Worm (Caenorhabditis elegans) whole organism, young adult: ENCODE measurements around the gene F01F1.11.
A peak's percentile ranks its signal among the peaks of the same experiment; 100 is the strongest.

ENCODE experiments used
- B0261.1 ChIP-seq: sonication (generic microtip); optimal IDR thresholded peaks from 2 replicates; lab custom pipeline; 2016; ENCODE audit warnings: mild to moderate bottlenecking, missing genetic modification characterization, moderate library complexity, missing compliant biosample characterization
- C06A6.2 ChIP-seq: fragments of 200-800 bp; sonication (Bioruptor generic); conservative IDR thresholded peaks from 2 replicates; pipeline ENCODE4 v1.3.6; 2022; ENCODE audit warnings: missing genetic modification characterization, missing compliant biosample characterization
- F23B12.7 ChIP-seq: sonication (generic microtip); optimal IDR thresholded peaks from 2 replicates; lab custom pipeline; 2017; ENCODE audit warnings: missing genetic modification characterization, mild to moderate bottlenecking, missing compliant biosample characterization, antibody characterized with exemption, moderate library complexity; ENCODE audit not compliant: insufficient read depth
- F57A8.1 ChIP-seq: fragments of 200-800 bp; sonication (Bioruptor generic); optimal IDR thresholded peaks from 2 replicates; lab custom pipeline; 2018; ENCODE audit warnings: mild to moderate bottlenecking, missing genetic modification characterization, moderate library complexity, missing compliant biosample characterization
- F57C9.4 ChIP-seq: sonication (generic microtip); optimal IDR thresholded peaks from 2 replicates; lab custom pipeline; 2017; ENCODE audit warnings: mild to moderate bottlenecking, missing genetic modification characterization, missing compliant biosample characterization
- K11D2.4 ChIP-seq: fragments of 200-800 bp; sonication (Bioruptor generic); IDR thresholded peaks from 2 replicates; pipeline ENCODE4 v1.3.6; 2022; ENCODE audit warnings: missing genetic modification reagents, missing genetic modification characterization, missing compliant biosample characterization
- Y56A3A.18 ChIP-seq: fragments of 200-800 bp; sonication (Bioruptor generic); IDR thresholded peaks from 2 replicates; pipeline ENCODE4 v1.3.6; 2022; ENCODE audit warnings: missing genetic modification reagents, missing genetic modification characterization, missing compliant biosample characterization
- Y79H2A.3 ChIP-seq: fragments of 200-800 bp; sonication (Bioruptor generic); conservative IDR thresholded peaks from 2 replicates; pipeline ENCODE4 v1.3.6; 2022; ENCODE audit warnings: missing genetic modification reagents, missing genetic modification characterization, missing compliant biosample characterization
- ZK185.1 ChIP-seq: sonication (generic microtip); optimal IDR thresholded peaks from 2 replicates; lab custom pipeline; 2016; ENCODE audit warnings: mild to moderate bottlenecking, missing genetic modification characterization, missing compliant biosample characterization; ENCODE audit not compliant: poor library complexity, severe bottlenecking
- ama-1 ChIP-seq, 3 experiments: fragments of 150-350 bp in 1 of 3; sonication (generic microtip) in 2 of 3; optimal IDR thresholded peaks; 2 replicates each; lab custom pipeline; 2014 to 2018; ENCODE audit warnings: missing biosample characterization in 2 of 3, missing genetic modification characterization in 2 of 3, missing genetic modification reagents in 2 of 3
- aptf-3 ChIP-seq: fragments of 200-800 bp; sonication (Bioruptor generic); IDR thresholded peaks from 2 replicates; pipeline ENCODE4 v1.3.6; 2022; ENCODE audit warnings: missing genetic modification characterization, missing compliant biosample characterization
- atf-7 ChIP-seq: sonication (generic microtip); optimal IDR thresholded peaks from 2 replicates; lab custom pipeline; 2017; ENCODE audit warnings: mild to moderate bottlenecking, missing genetic modification characterization, missing compliant biosample characterization
- bed-2 ChIP-seq: fragments of 200-800 bp; sonication (Bioruptor generic); IDR thresholded peaks from 2 replicates; pipeline ENCODE4 v1.3.6; 2022; ENCODE audit warnings: missing genetic modification reagents, missing genetic modification characterization, missing compliant biosample characterization
- cebp-1 ChIP-seq, 2 experiments: fragments of 200-800 bp in 1 of 2; sonication (Bioruptor generic) in 1 of 2; sonication (generic microtip) in 1 of 2; IDR thresholded peaks in 1 of 2; optimal IDR thresholded peaks in 1 of 2; 2 replicates each; pipeline versions ENCODE4 v1.3.6 to Lab custom; 2017 to 2022; ENCODE audit warnings: missing compliant biosample characterization in 2 of 2, missing genetic modification characterization in 2 of 2, mild to moderate bottlenecking in 1 of 2, missing genetic modification reagents in 1 of 2, moderate library complexity in 1 of 2
- ceh-100 ChIP-seq: fragments of 200-800 bp; sonication (Bioruptor generic); IDR thresholded peaks from 2 replicates; pipeline ENCODE4 v1.3.6; 2022; ENCODE audit warnings: missing genetic modification reagents, missing genetic modification characterization, missing compliant biosample characterization
- chd-7 ChIP-seq: sonication (generic microtip); optimal IDR thresholded peaks from 2 replicates; lab custom pipeline; 2016; ENCODE audit warnings: mild to moderate bottlenecking, missing genetic modification characterization, moderate library complexity, missing compliant biosample characterization
- die-1 ChIP-seq: sonication (generic microtip); optimal IDR thresholded peaks from 2 replicates; lab custom pipeline; 2016; ENCODE audit warnings: missing genotype, mild to moderate bottlenecking, missing genetic modification characterization, missing compliant biosample characterization
- dox-1 ChIP-seq: fragments of 200-800 bp; sonication (Bioruptor generic); IDR thresholded peaks from 2 replicates; pipeline ENCODE4 v1.3.6; 2022; ENCODE audit warnings: missing genetic modification reagents, missing genetic modification characterization, missing compliant biosample characterization
- egrh-3 ChIP-seq: fragments of 200-800 bp; sonication (Bioruptor generic); IDR thresholded peaks from 2 replicates; pipeline ENCODE4 v1.3.6; 2022; ENCODE audit warnings: missing genetic modification reagents, missing genetic modification characterization, missing compliant biosample characterization
- gei-17 ChIP-seq: fragments of 200-800 bp; sonication (Bioruptor generic); optimal IDR thresholded peaks from 2 replicates; lab custom pipeline; 2018; ENCODE audit warnings: mild to moderate bottlenecking, missing genetic modification characterization, missing compliant biosample characterization
- hlh-26 ChIP-seq: fragments of 200-800 bp; sonication (Bioruptor generic); conservative IDR thresholded peaks from 2 replicates; pipeline ENCODE4 v1.3.6; 2022; ENCODE audit warnings: missing genetic modification reagents, missing genetic modification characterization, missing compliant biosample characterization
- hmg-1.2 ChIP-seq: fragments of 200-800 bp; sonication (Bioruptor generic); IDR thresholded peaks from 2 replicates; pipeline ENCODE4 v1.3.6; 2022; ENCODE audit warnings: missing genetic modification reagents, missing genetic modification characterization, missing compliant biosample characterization
- hsf-1 ChIP-seq: fragments of 200-800 bp; sonication (Bioruptor generic); IDR thresholded peaks from 2 replicates; pipeline ENCODE4 v1.3.6; 2022; ENCODE audit warnings: missing genetic modification reagents, missing genetic modification characterization, missing compliant biosample characterization
- let-526 ChIP-seq: fragments of 200-800 bp; sonication (Bioruptor generic); IDR thresholded peaks from 2 replicates; pipeline ENCODE4 v1.3.6; 2022; ENCODE audit warnings: missing genetic modification reagents, missing genetic modification characterization, missing compliant biosample characterization
- lin-40 ChIP-seq: sonication (generic microtip); optimal IDR thresholded peaks from 2 replicates; lab custom pipeline; 2016; ENCODE audit warnings: missing genetic modification characterization, mild to moderate bottlenecking, missing compliant biosample characterization, missing genotype, missing genetic modification reagents
- madf-6 ChIP-seq: fragments of 200-800 bp; sonication (Bioruptor generic); IDR thresholded peaks from 2 replicates; pipeline ENCODE4 v1.3.6; 2022; ENCODE audit warnings: missing genetic modification reagents, missing genetic modification characterization, missing compliant biosample characterization
- mcd-1 ChIP-seq: fragments of 200-800 bp; sonication (Bioruptor generic); IDR thresholded peaks from 2 replicates; pipeline ENCODE4 v1.3.6; 2022; ENCODE audit warnings: missing genetic modification reagents, missing genetic modification characterization, missing compliant biosample characterization
- mel-28 ChIP-seq: sonication (generic microtip); optimal IDR thresholded peaks from 2 replicates; lab custom pipeline; 2016; ENCODE audit warnings: borderline replicate concordance, mild to moderate bottlenecking, missing genetic modification characterization, missing compliant biosample characterization
- nfya-2 ChIP-seq: fragments of 200-800 bp; sonication (Bioruptor generic); IDR thresholded peaks from 2 replicates; pipeline ENCODE4 v1.3.6; 2022; ENCODE audit warnings: missing genetic modification reagents, missing genetic modification characterization, missing compliant biosample characterization
- nfyb-1 ChIP-seq: fragments of 200-800 bp; sonication (Bioruptor generic); IDR thresholded peaks from 2 replicates; pipeline ENCODE4 v1.3.6; 2022; ENCODE audit warnings: missing genetic modification reagents, missing genetic modification characterization, missing compliant biosample characterization
- nhr-80 ChIP-seq: sonication (generic microtip); optimal IDR thresholded peaks from 2 replicates; lab custom pipeline; 2016; ENCODE audit warnings: missing genetic modification characterization, missing compliant biosample characterization
- pha-4 ChIP-seq: fragments of 150-350 bp; sonication (generic microtip); optimal IDR thresholded peaks from 2 replicates; lab custom pipeline; 2014; ENCODE audit warnings: missing biosample characterization, missing genetic modification reagents, missing genetic modification characterization
- rcor-1 ChIP-seq: fragments of 200-800 bp; sonication (Bioruptor generic); IDR thresholded peaks from 2 replicates; pipeline ENCODE4 v1.3.6; 2022; ENCODE audit warnings: missing genetic modification reagents, missing genetic modification characterization, missing compliant biosample characterization
- repo-1 ChIP-seq: sonication (generic microtip); optimal IDR thresholded peaks from 2 replicates; lab custom pipeline; 2017; ENCODE audit warnings: mild to moderate bottlenecking, missing genetic modification characterization, missing compliant biosample characterization
- somi-1 ChIP-seq: fragments of 200-800 bp; sonication (Bioruptor generic); optimal IDR thresholded peaks from 2 replicates; lab custom pipeline; 2018; ENCODE audit warnings: mild to moderate bottlenecking, missing genetic modification characterization, missing compliant biosample characterization
- tbx-9 ChIP-seq: sonication (generic microtip); optimal IDR thresholded peaks from 2 replicates; lab custom pipeline; 2016; ENCODE audit warnings: borderline replicate concordance, missing genetic modification characterization, inconsistent platforms, missing compliant biosample characterization
- tlf-1 ChIP-seq: fragments of 200-800 bp; sonication (Bioruptor generic); optimal IDR thresholded peaks from 2 replicates; lab custom pipeline; 2018; ENCODE audit warnings: mild to moderate bottlenecking, missing genetic modification characterization, missing compliant biosample characterization
- unc-130 ChIP-seq: sonication (generic microtip); optimal IDR thresholded peaks from 2 replicates; lab custom pipeline; 2016; ENCODE audit warnings: missing genetic modification reagents, missing genetic modification characterization, missing compliant biosample characterization
- unc-62 ChIP-seq: fragments of 150-350 bp; optimal IDR thresholded peaks from 2 replicates; lab custom pipeline; 2014; ENCODE audit warnings: missing biosample characterization, missing genetic modification reagents, missing genetic modification characterization
- xnd-1 ChIP-seq: sonication (generic microtip); optimal IDR thresholded peaks from 2 replicates; lab custom pipeline; 2016; ENCODE audit warnings: missing genotype, missing genetic modification reagents, missing genetic modification characterization, missing compliant biosample characterization
- ztf-18 ChIP-seq: sonication (generic microtip); optimal IDR thresholded peaks from 2 replicates; lab custom pipeline; 2016; ENCODE audit warnings: missing genotype, mild to moderate bottlenecking, missing genetic modification characterization, missing compliant biosample characterization
- ztf-25 ChIP-seq: fragments of 200-800 bp; sonication (Bioruptor generic); IDR thresholded peaks from 2 replicates; pipeline ENCODE4 v1.3.6; 2022; ENCODE audit warnings: missing genetic modification reagents, missing genetic modification characterization, missing compliant biosample characterization
- ztf-26 ChIP-seq: sonication (generic microtip); optimal IDR thresholded peaks from 2 replicates; lab custom pipeline; 2017; ENCODE audit warnings: missing genetic modification characterization, missing compliant biosample characterization
- ztf-28 ChIP-seq: fragments of 200-800 bp; sonication (Bioruptor generic); IDR thresholded peaks from 2 replicates; pipeline ENCODE4 v1.3.6; 2022; ENCODE audit warnings: missing genetic modification reagents, missing genetic modification characterization, missing compliant biosample characterization
- ztf-3 ChIP-seq: fragments of 200-800 bp; sonication (Bioruptor generic); optimal IDR thresholded peaks from 2 replicates; lab custom pipeline; 2018; ENCODE audit warnings: mild to moderate bottlenecking, missing genetic modification characterization, missing compliant biosample characterization

Gene F01F1.11

ce11 chrIII:5919799-5920387 lies 48.2 kb upstream of the F01F1.11 start, which contains the start of the genes tdo-2 and C28H8.2:
Gene tdo-2, minus strand, starts transcription at chrIII:5919955.
Gene C28H8.2, plus strand, starts transcription at chrIII:5920322.
- TF ChIP-seq unc-62 (GFP tag; lab: Kevin White, UChicago) (no peak), lin-40 (peak; percentile 43), unc-130 (GFP tag; lab: Kevin White, UChicago) (no peak), egrh-3 (GFP tag; lab: Robert Waterston, UW) (no peak), atf-7 (peak; percentile 19), ztf-26 (tag; lab: Kevin White, UChicago) (peak; percentile 77), Y79H2A.3 (no peak), ztf-3 (no peak), hsf-1 (GFP tag; lab: Robert Waterston, UW) (0 out of 2 replicates have a peak, but pooled peaks have one; percentile 26), ceh-100 (GFP tag; lab: Robert Waterston, UW) (no peak), xnd-1 (tag; lab: Kevin White, UChicago) (no peak), chd-7 (tag; lab: Kevin White, UChicago) (peak; percentile 16), C06A6.2 (GFP tag; lab: Robert Waterston, UW) (peak; percentile 71; the same call in 1 of the 2 replicates), ztf-28 (GFP tag; lab: Robert Waterston, UW) (no peak), die-1 (peak; percentile 39), cebp-1 (GFP tag; IDR thresholded peaks at IDR 0.05; lab: Robert Waterston, UW) (no peak), cebp-1 (tag; optimal IDR thresholded peaks at IDR 0.05; lab: Kevin White, UChicago) (peak; percentile 36), hlh-26 (GFP tag; lab: Robert Waterston, UW) (no peak), ama-1 (optimal IDR thresholded peaks at IDR 0.05; lab: Kevin White, UChicago) (no peak), ama-1 (GFP tag; optimal IDR thresholded peaks at IDR 0.05; lab: Kevin White, UChicago) (no peak), mcd-1 (peak; percentile 8; the same call in 1 of the 2 replicates), mel-28 (tag; lab: Kevin White, UChicago) (no peak), pha-4 (tag; lab: Kevin White, UChicago) (no peak), nfyb-1 (GFP tag; lab: Robert Waterston, UW) (0 out of 2 replicates have a peak, but pooled peaks have one; percentile 13), B0261.1 (tag; lab: Kevin White, UChicago) (no peak), ZK185.1 (tag; lab: Kevin White, UChicago) (no peak), somi-1 (GFP tag; lab: Kevin White, UChicago) (peak; percentile 66), K11D2.4 (GFP tag; lab: Robert Waterston, UW) (peak; percentile 58; the same call in 1 of the 2 replicates)

ce11 chrIII:5917365-5917958 lies 45.8 kb upstream of the F01F1.11 start:
- TF ChIP-seq tbx-9 (tag; lab: Kevin White, UChicago) (no peak), Y56A3A.18 (0 out of 2 replicates have a peak, but pooled peaks have one; percentile 15), nhr-80 (peak; percentile 62), F57A8.1 (GFP tag; lab: Kevin White, UChicago) (no peak), F23B12.7 (tag; lab: Kevin White, UChicago) (no peak), ztf-25 (GFP tag; lab: Robert Waterston, UW) (no peak), let-526 (GFP tag; lab: Robert Waterston, UW) (no peak), tlf-1 (peak; percentile 44), dox-1 (GFP tag; lab: Robert Waterston, UW) (no peak), chd-7 (tag; lab: Kevin White, UChicago) (peak; percentile 8), rcor-1 (GFP tag; lab: Robert Waterston, UW) (no peak), repo-1 (peak; percentile 53), nfya-2 (GFP tag; lab: Robert Waterston, UW) (no peak), hmg-1.2 (GFP tag; lab: Robert Waterston, UW) (peak; percentile 19; the same call in 1 of the 2 replicates), mcd-1 (no peak), F57C9.4 (tag; lab: Kevin White, UChicago) (no peak), aptf-3 (no peak), gei-17 (GFP tag; lab: Kevin White, UChicago) (no peak), ztf-18 (no peak), cebp-1 (GFP tag; IDR thresholded peaks at IDR 0.05; lab: Robert Waterston, UW) (peak; percentile 87), cebp-1 (tag; optimal IDR thresholded peaks at IDR 0.05; lab: Kevin White, UChicago) (peak; percentile 86), bed-2 (no peak), xnd-1 (tag; lab: Kevin White, UChicago) (no peak), madf-6 (no peak)
